Fruit fly (Drosophila melanogaster): ENCODE measurements around the gene Coq8.

The Coq8 gene

DNA sequence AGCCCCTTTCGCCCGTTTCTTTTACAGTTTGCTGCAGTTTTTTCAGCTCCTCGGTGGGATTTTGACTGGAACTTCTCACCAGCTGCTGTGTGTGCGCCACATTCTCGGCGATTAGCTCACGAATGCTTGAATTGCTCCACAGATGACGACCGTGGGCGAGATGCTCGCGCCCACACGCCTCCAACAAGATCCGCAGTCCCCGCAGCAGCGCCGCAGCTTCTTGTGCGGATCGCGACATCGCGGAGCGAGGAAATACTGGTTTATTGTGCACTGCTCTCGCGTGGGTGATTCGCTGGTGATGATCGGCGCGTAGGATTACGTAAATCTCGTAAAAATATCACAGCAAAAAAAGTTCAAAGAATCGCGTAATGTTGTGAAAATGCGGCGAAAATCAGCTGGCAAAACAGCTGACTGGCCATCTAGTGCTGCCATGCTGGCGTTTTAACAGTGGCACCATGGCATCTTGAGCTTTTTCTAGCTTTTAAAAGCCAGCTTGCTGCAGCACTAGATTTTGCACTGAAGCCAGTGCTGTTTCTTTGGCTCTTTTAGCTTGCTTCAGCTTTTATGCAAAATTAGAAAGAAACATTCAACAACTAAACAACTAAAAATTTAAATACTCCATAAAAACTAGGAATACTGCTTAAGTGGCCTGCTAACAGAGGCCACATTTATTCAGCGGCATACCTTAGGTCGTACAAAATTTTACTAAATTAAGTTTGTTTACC lies at the start of gene Coq8:
Gene Coq8, minus strand, starts transcription at position 397 of the 725 bp plus-strand sequence.
- TF ChIP-seq fd96Ca (GFP tag; IDR thresholded peaks at IDR 0.05): 0 out of 3 replicates have a peak, but pooled peaks have one; percentile 11
- TF ChIP-seq CG4496 (GFP tag; IDR thresholded peaks at IDR 0.05): no peak

DNA sequence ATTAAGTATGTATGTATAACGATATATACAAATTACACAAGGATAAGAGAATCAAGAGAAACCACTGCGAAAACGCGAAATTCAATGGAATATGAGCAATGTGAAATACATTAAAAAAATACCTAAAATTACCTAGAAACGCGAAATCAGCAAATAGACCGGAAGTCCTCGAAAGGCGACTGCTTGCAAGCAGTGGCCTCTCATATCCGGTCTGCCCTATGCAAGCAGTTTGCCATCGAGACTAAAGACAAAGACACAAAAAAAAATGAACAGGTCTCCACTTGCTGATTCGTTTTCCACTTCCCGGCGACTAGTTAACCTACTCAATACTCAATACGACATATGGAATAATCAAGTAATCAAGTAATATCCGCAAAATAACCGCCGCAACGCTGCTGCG lies 46.8 kb upstream of the Coq8 start:
- TF ChIP-seq Pif1A (GFP tag; optimal IDR thresholded peaks at IDR 0.05) (no peak), CG8301 (tag; optimal IDR thresholded peaks at IDR 0.05) (no peak), CG12605 (GFP tag; IDR thresholded peaks at IDR 0.05) (no peak), CG34367 (tag; optimal IDR thresholded peaks at IDR 0.05) (no peak), Ets98B (GFP tag; IDR thresholded peaks at IDR 0.05) (no peak), CG10348 (GFP tag; IDR thresholded peaks at IDR 0.05) (no peak), CG9948 (tag; optimal IDR thresholded peaks at IDR 0.05) (no peak), Pif1B (GFP tag; optimal IDR thresholded peaks at IDR 0.05) (no peak), CG4496 (GFP tag; IDR thresholded peaks at IDR 0.05) (no peak), CG14655 (GFP tag; optimal IDR thresholded peaks at IDR 0.05) (no peak), CG8159 (tag; optimal IDR thresholded peaks at IDR 0.05) (no peak)

DNA sequence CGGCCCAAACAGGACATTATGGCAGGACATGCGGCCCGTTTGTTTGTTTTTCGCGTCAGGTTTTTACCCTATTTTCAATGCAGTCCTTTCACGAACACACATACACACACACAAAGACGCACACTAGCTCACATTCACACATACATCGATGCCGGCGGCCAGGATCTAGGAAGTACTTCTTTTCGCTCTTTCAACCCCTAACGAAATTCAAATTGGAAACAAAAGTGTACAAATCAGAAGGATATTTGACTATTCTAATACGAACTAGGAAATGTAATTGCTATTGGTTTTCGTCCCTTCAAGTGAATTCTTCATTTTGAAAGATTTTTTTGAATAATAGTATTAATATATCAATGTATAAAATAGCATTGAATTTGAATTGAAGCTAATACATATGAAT lies 39.5 kb upstream of the Coq8 start:
- TF ChIP-seq Pif1A (GFP tag; optimal IDR thresholded peaks at IDR 0.05) (no peak), CG17806 (tag; optimal IDR thresholded peaks at IDR 0.05) (no peak), CG9948 (tag; optimal IDR thresholded peaks at IDR 0.05) (no peak), CG4496 (GFP tag; IDR thresholded peaks at IDR 0.05) (no peak), Snoo (tag; optimal IDR thresholded peaks at IDR 0.05) (no peak), CG34367 (tag; optimal IDR thresholded peaks at IDR 0.05) (no peak), CG14655 (GFP tag; optimal IDR thresholded peaks at IDR 0.05) (no peak), CG8159 (tag; optimal IDR thresholded peaks at IDR 0.05) (no peak), CG8301 (tag; optimal IDR thresholded peaks at IDR 0.05) (no peak), rn (GFP tag; IDR thresholded peaks at IDR 0.05) (no peak), CG32121 (GFP tag; IDR thresholded peaks at IDR 0.05) (no peak), CG13204 (GFP tag; optimal IDR thresholded peaks at IDR 0.05) (no peak)

DNA sequence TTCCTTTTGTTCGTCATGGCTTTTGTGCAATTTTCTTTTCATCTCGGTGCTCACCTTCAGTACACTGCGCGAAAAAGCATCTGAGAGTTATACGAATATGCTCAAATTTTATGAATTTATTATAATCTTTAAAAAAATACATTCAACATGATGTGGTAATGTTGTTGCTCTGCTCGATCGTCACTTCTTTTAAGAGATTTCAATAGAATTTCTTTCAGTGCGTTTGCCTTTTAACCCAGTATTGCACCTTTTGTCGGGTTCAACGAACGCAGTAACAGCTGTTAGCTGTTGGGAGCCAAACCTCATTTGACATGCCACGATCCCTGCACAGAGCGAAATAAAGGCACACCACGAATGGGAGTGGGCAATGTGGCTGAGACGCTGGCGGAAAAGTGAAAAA lies 39.0 kb upstream of the Coq8 start:
- TF ChIP-seq CG34367 (tag; optimal IDR thresholded peaks at IDR 0.05) (no peak), fd96Ca (GFP tag; IDR thresholded peaks at IDR 0.05) (no peak), CG17806 (tag; optimal IDR thresholded peaks at IDR 0.05) (no peak), CG8159 (tag; optimal IDR thresholded peaks at IDR 0.05) (peak; percentile 49), CG14655 (GFP tag; optimal IDR thresholded peaks at IDR 0.05) (peak; percentile 23), Snoo (tag; optimal IDR thresholded peaks at IDR 0.05) (peak; percentile 18), CG15710 (tag; optimal IDR thresholded peaks at IDR 0.05) (peak; percentile 42), EcR (GFP tag; optimal IDR thresholded peaks at IDR 0.05) (peak; percentile 46)

DNA sequence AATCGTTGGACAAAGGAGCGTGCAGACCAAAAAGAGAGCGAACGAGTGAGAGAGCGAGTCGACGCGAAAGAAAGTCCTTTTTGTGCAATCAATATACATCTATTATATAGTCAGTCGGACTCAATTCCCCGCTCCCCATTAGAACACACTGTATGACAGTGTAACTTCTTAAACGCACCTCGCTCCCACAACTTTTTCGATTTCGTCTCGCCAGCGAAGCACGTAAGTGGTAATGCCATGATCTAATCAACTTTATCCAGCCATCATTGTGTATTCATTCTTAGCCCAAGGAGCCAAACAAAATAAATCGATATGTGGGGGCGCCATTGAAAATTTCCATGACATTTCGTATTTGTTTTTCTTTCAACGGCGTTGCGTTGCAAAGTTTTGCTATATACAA lies 38.1 kb upstream of the Coq8 start:
- TF ChIP-seq CG10348 (GFP tag; IDR thresholded peaks at IDR 0.05): no peak
- no peak for TF ChIP-seq CG14655 (GFP tag; optimal IDR thresholded peaks at IDR 0.05)
- TF ChIP-seq CG9948 (tag; optimal IDR thresholded peaks at IDR 0.05): no peak
- TF ChIP-seq Pif1B (GFP tag; optimal IDR thresholded peaks at IDR 0.05): no peak
- TF ChIP-seq Ets98B (GFP tag; IDR thresholded peaks at IDR 0.05): no peak
- TF ChIP-seq CG12605 (GFP tag; IDR thresholded peaks at IDR 0.05): no peak
- no peak for TF ChIP-seq CG32121 (GFP tag; IDR thresholded peaks at IDR 0.05)
- no peak for TF ChIP-seq Snoo (tag; optimal IDR thresholded peaks at IDR 0.05)
- TF ChIP-seq rn (GFP tag; IDR thresholded peaks at IDR 0.05): no peak
- TF ChIP-seq CG13204 (GFP tag; optimal IDR thresholded peaks at IDR 0.05): no peak
- TF ChIP-seq CG17806 (tag; optimal IDR thresholded peaks at IDR 0.05): no peak
- no peak for TF ChIP-seq fd96Ca (GFP tag; IDR thresholded peaks at IDR 0.05)
- no peak for TF ChIP-seq gl (tag; optimal IDR thresholded peaks at IDR 0.05)
- no peak for TF ChIP-seq CG4496 (GFP tag; IDR thresholded peaks at IDR 0.05)
- TF ChIP-seq CG8159 (tag; optimal IDR thresholded peaks at IDR 0.05): no peak
- no peak for TF ChIP-seq Pif1A (GFP tag; optimal IDR thresholded peaks at IDR 0.05)
- TF ChIP-seq D1 (tag; optimal IDR thresholded peaks at IDR 0.05): no peak

DNA sequence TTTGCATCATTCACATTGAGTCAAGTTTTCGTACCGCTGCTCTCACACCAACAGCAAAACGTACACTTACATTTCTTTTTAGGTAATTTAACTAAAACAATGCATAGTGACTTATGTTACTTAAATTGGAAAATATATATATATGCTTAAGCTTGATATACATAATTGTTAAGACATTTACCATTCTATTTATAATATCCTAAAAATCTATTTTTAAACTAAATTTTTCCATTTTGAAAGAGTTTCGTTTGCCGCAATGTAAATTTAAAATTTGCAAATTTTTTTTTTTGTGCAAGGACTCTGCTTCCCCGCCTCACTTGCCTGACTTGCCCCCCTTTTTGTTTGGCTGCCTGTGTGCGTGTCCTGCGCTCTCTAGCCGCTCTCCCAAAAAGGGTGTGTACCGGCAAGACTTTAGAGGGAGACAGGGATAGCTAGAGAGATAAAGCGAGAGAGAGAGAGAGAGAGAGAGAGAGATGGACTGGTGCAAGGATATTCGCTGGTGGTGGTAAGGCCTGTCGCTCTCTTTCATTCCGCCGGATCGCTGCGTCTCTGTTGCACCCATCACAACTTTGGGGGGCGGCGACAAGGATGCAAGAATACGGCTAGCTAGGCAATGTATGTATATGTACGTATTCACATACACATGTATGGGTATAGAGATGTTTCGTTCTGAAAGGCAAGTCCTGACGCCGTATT lies 37.1 kb upstream of the Coq8 start:
- TF ChIP-seq gl (tag; optimal IDR thresholded peaks at IDR 0.05) (no peak), CG32121 (GFP tag; IDR thresholded peaks at IDR 0.05) (no peak), CG9948 (tag; optimal IDR thresholded peaks at IDR 0.05) (peak; percentile 28), CG8159 (tag; optimal IDR thresholded peaks at IDR 0.05) (peak; percentile 54), CG15710 (tag; optimal IDR thresholded peaks at IDR 0.05) (peak; percentile 27), CG34367 (tag; optimal IDR thresholded peaks at IDR 0.05) (no peak), CG17806 (tag; optimal IDR thresholded peaks at IDR 0.05) (peak; percentile 18)

DNA sequence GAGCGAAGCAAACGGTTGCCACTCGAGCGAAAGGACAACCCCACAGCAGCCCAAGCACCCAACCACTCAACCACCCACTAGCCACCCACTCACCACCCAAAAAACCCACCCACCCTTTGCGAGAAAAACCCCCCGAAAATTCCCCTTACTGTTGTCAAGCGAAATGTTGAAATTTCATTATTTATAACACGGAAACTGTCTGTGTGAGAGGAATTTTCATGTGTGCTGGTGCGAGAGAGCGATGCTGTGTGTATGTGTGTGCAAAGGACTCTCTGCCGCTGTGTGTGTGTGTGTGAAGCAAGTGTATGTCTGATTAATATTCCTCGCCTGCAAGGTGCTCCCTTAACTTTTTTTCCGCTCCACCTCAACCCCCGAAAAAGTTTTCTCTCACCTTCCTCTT lies 28.9 kb upstream of the Coq8 start:
- no peak for TF ChIP-seq CG12605 (GFP tag; IDR thresholded peaks at IDR 0.05)
- no peak for TF ChIP-seq CG13204 (GFP tag; optimal IDR thresholded peaks at IDR 0.05)
- no peak for TF ChIP-seq CG32121 (GFP tag; IDR thresholded peaks at IDR 0.05)
- TF ChIP-seq CG14655 (GFP tag; optimal IDR thresholded peaks at IDR 0.05): no peak
- no peak for TF ChIP-seq CG10348 (GFP tag; IDR thresholded peaks at IDR 0.05)
- no peak for TF ChIP-seq Ets98B (GFP tag; IDR thresholded peaks at IDR 0.05)
- no peak for TF ChIP-seq gl (tag; optimal IDR thresholded peaks at IDR 0.05)
- no peak for TF ChIP-seq fd96Ca (GFP tag; IDR thresholded peaks at IDR 0.05)
- TF ChIP-seq EcR (GFP tag; optimal IDR thresholded peaks at IDR 0.05): no peak
- no peak for TF ChIP-seq CG8301 (tag; optimal IDR thresholded peaks at IDR 0.05)
- TF ChIP-seq CG34367 (tag; optimal IDR thresholded peaks at IDR 0.05): no peak

Measured in whole organism, pupa.